Worm (Caenorhabditis elegans): Measurements from ENCODE around the gene zim-1.

Gene zim-1

DNA sequence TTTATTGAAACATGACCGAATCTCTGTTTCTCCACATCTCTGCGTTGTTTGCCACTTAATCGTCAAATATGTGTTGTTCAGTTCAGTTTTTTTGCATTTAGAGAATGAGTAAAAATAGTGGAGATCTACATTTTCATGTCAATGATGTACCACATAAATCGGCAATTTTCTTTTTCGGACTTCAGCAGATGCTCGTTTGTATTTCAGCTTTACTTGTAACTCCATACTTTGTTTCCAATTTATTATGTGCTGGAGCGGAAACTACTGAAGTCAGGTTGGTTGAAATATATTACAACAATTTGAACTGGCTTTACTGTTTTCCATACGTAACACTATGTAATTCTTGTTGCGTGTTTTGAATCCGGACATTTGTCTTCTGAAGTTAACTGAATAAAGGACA lies 16.2 kb upstream of the zim-1 start, which contains the start of gene T07G12.2:
T07G12.2 (plus strand) TSS at position 62 of the 400 bp plus-strand sequence.
- TF ChIP-seq B0310.2 (tag; optimal IDR thresholded peaks at IDR 0.05), result no peak
- TF ChIP-seq tbx-11 (GFP tag; IDR thresholded peaks at IDR 0.05), result no peak
- no peak for TF ChIP-seq hmbx-1 (tag; optimal IDR thresholded peaks at IDR 0.05)
- no peak for TF ChIP-seq hnd-1 (tag; optimal IDR thresholded peaks at IDR 0.05)

DNA sequence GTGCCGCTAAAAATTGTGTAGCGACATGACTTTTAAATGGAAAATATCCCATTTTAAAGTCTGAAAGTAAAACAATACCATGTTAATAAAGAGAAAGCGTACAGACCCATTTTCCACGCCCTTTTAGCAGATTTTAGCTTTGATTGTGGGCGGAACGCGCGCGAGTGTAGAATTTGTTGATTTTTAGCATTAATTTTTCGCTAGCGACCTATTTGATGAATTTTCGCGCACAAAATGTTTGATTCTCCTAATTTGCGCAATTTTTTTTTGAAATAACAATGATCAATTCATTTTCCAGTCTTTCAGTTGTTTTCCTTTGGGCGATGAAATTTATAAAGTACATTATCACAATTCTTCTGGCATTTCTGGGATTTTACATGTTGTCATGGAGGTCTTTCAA lies 13.2 kb upstream of the zim-1 start, which contains the start of gene T07G12.3:
T07G12.3 (plus strand) TSS at position 301 of the 400 bp plus-strand sequence.
- TF ChIP-seq B0310.2 (tag; optimal IDR thresholded peaks at IDR 0.05) (no peak), hnd-1 (tag; optimal IDR thresholded peaks at IDR 0.05) (no peak), tbx-11 (GFP tag; IDR thresholded peaks at IDR 0.05) (no peak), flt-1 (GFP tag; IDR thresholded peaks at IDR 0.05) (no peak), scrt-1 (GFP tag; IDR thresholded peaks at IDR 0.05) (no peak), tra-4 (tag; optimal IDR thresholded peaks at IDR 0.05) (no peak), sea-1 (GFP tag; conservative IDR thresholded peaks at IDR 0.05) (no peak), tbx-37 (GFP tag; conservative IDR thresholded peaks at IDR 0.05) (no peak), hmbx-1 (tag; optimal IDR thresholded peaks at IDR 0.05) (no peak)

DNA sequence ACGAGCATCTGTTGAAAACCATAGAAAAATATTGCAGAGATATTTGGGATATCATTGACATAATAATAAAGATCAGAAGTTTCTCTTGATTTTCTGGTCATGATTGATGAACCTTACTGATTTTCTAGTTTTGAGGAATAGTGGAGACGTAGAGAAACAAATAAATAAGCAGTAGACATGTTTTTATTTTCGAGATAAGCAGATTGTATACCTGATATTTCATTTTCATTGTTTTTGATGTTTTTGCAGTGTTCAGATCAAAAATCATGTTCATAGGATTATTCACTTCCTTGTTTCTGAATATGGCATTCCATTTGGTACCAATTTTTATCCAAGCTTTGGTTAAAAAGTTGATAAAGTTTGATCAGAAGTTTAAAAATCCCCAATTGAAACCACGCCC lies 8.3 kb upstream of the zim-1 start, which contains the start of gene T07G12.4:
T07G12.4 (minus strand) TSS at position 101 of the 400 bp plus-strand sequence.
- no peak for TF ChIP-seq sea-1 (GFP tag; conservative IDR thresholded peaks at IDR 0.05)
- no peak for TF ChIP-seq ama-1 (optimal IDR thresholded peaks at IDR 0.05)
- TF ChIP-seq flt-1 (GFP tag; IDR thresholded peaks at IDR 0.05), result no peak
- no peak for TF ChIP-seq hmbx-1 (tag; optimal IDR thresholded peaks at IDR 0.05)
- TF ChIP-seq scrt-1 (GFP tag; IDR thresholded peaks at IDR 0.05), result no peak
- TF ChIP-seq tbx-37 (GFP tag; conservative IDR thresholded peaks at IDR 0.05), result no peak
- no peak for TF ChIP-seq aly-1 (tag; optimal IDR thresholded peaks at IDR 0.05)
- no peak for TF ChIP-seq pes-1 (GFP tag; IDR thresholded peaks at IDR 0.05)
- TF ChIP-seq B0310.2 (tag; optimal IDR thresholded peaks at IDR 0.05), result no peak
- no peak for TF ChIP-seq hmg-4 (GFP tag; optimal IDR thresholded peaks at IDR 0.05)
- no peak for TF ChIP-seq ets-7 (tag; optimal IDR thresholded peaks at IDR 0.05)
- no peak for TF ChIP-seq F13C5.2 (tag; optimal IDR thresholded peaks at IDR 0.05)
- TF ChIP-seq ceh-13 (GFP tag; optimal IDR thresholded peaks at IDR 0.05), result no peak
- no peak for TF ChIP-seq tra-4 (tag; optimal IDR thresholded peaks at IDR 0.05)

- no peak for TF ChIP-seq hmg-4 (GFP tag; optimal IDR thresholded peaks at IDR 0.05)
- TF ChIP-seq hnd-1 (tag; optimal IDR thresholded peaks at IDR 0.05), result no peak
Observed at ce11 chrIV:10542283-10542682, 4.6 kb upstream of the zim-1 start.

DNA sequence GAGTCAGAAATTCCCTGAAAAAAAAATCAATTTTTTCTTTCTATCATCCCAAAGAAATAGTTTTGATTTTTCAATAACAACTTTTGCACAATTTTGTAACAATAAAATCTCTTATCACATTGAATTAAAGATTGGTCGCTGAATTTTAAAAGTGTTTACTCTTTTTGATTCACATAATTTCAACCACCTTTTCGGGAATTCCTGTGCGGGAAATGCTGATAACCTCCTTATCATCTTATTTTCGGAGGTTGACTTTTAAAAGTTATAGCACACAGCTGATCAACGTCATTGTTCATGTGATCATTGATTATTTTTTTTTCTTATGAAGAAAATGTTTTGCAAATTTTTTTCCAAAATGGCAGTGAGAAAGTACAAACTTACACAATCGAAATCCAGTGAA lies 3.5 kb upstream of the zim-1 start:
- no peak for TF ChIP-seq hmbx-1 (tag; optimal IDR thresholded peaks at IDR 0.05)
- TF ChIP-seq pes-1 (GFP tag; IDR thresholded peaks at IDR 0.05), result no peak
- TF ChIP-seq sea-1 (GFP tag; conservative IDR thresholded peaks at IDR 0.05), result no peak
- TF ChIP-seq tbx-11 (GFP tag; IDR thresholded peaks at IDR 0.05), result no peak
- no peak for TF ChIP-seq scrt-1 (GFP tag; IDR thresholded peaks at IDR 0.05)
- TF ChIP-seq hmg-4 (GFP tag; optimal IDR thresholded peaks at IDR 0.05), result no peak
- TF ChIP-seq tra-4 (tag; optimal IDR thresholded peaks at IDR 0.05), result no peak
- no peak for TF ChIP-seq aly-1 (tag; optimal IDR thresholded peaks at IDR 0.05)
- no peak for TF ChIP-seq ceh-13 (GFP tag; optimal IDR thresholded peaks at IDR 0.05)
- TF ChIP-seq hnd-1 (tag; optimal IDR thresholded peaks at IDR 0.05), result no peak
- TF ChIP-seq ets-7 (tag; optimal IDR thresholded peaks at IDR 0.05), result no peak
- no peak for TF ChIP-seq tbx-37 (GFP tag; conservative IDR thresholded peaks at IDR 0.05)
- TF ChIP-seq ceh-36 (tag; optimal IDR thresholded peaks at IDR 0.05), result no peak
- no peak for TF ChIP-seq ama-1 (optimal IDR thresholded peaks at IDR 0.05)
- TF ChIP-seq F13C5.2 (tag; optimal IDR thresholded peaks at IDR 0.05), result no peak
- TF ChIP-seq B0310.2 (tag; optimal IDR thresholded peaks at IDR 0.05), result no peak
- TF ChIP-seq flt-1 (GFP tag; IDR thresholded peaks at IDR 0.05), result no peak

DNA sequence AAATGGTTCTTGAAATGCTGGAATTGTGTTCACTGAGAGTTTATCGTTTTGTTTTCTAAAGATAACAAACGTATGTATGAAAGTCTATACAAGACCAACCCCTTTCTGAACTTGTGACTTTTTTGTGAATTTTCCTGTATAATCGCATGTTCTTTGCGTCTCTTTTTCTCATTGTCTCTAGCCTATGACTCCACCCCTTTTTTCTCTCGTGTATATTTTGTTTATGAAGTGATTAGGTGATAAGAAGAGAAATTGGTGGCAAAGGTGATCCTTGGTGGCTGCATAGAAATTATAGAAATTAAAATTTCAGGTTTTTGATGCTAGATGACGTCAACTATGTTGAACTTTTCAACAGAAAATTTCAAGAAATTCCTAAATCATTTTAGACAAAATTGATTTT lies 1.8 kb upstream of the zim-1 start, which contains the start of gene T07G12.5:
T07G12.5 (minus strand) TSS at position 101 of the 400 bp plus-strand sequence.
- TF ChIP-seq scrt-1 (GFP tag; IDR thresholded peaks at IDR 0.05) (no peak), ama-1 (optimal IDR thresholded peaks at IDR 0.05) (no peak), ceh-13 (GFP tag; optimal IDR thresholded peaks at IDR 0.05) (no peak), ceh-36 (tag; optimal IDR thresholded peaks at IDR 0.05) (no peak), tbx-37 (GFP tag; conservative IDR thresholded peaks at IDR 0.05) (no peak), sea-1 (GFP tag; conservative IDR thresholded peaks at IDR 0.05) (no peak), pes-1 (GFP tag; IDR thresholded peaks at IDR 0.05) (no peak), tbx-11 (GFP tag; IDR thresholded peaks at IDR 0.05) (no peak), hnd-1 (tag; optimal IDR thresholded peaks at IDR 0.05) (no peak), hmg-4 (GFP tag; optimal IDR thresholded peaks at IDR 0.05) (no peak), hmbx-1 (tag; optimal IDR thresholded peaks at IDR 0.05) (no peak), flt-1 (GFP tag; IDR thresholded peaks at IDR 0.05) (no peak), B0310.2 (tag; optimal IDR thresholded peaks at IDR 0.05) (no peak), aly-1 (tag; optimal IDR thresholded peaks at IDR 0.05) (no peak), ets-7 (tag; optimal IDR thresholded peaks at IDR 0.05) (no peak), tra-4 (tag; optimal IDR thresholded peaks at IDR 0.05) (no peak), F13C5.2 (tag; optimal IDR thresholded peaks at IDR 0.05) (no peak)

DNA sequence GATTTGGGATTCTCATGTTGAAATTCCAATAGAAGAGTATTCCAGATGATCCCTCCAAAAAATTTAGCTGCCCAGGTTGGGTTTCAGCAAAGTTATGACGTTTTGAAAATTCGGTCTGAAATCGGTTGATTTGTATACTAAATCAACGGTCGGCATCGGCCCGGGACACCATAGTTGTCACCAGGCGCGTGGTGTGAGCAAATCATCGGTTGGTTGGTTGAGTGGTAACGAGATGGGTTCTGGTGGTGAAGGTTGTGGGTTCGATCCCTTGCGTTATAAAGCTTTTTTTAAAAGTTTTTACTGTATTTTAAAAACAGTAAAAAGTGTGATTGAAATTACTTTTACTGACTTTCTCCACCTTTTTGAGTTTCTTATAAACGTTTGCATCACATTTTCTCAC lies 1.7 kb downstream of the zim-1 start:
- 0 out of 2 replicates have a peak, but pooled peaks have one; percentile 10 for TF ChIP-seq tbx-37 (GFP tag; conservative IDR thresholded peaks at IDR 0.05)
- 0 out of 2 replicates have a peak, but pooled peaks have one; percentile 33 for TF ChIP-seq tbx-11 (GFP tag; IDR thresholded peaks at IDR 0.05)
- peak; percentile 70 for TF ChIP-seq flt-1 (GFP tag; IDR thresholded peaks at IDR 0.05)

- TF ChIP-seq tra-4 (tag; optimal IDR thresholded peaks at IDR 0.05) (no peak), B0310.2 (tag; optimal IDR thresholded peaks at IDR 0.05) (no peak), scrt-1 (GFP tag; IDR thresholded peaks at IDR 0.05) (no peak), ceh-13 (GFP tag; optimal IDR thresholded peaks at IDR 0.05) (no peak), aly-1 (tag; optimal IDR thresholded peaks at IDR 0.05) (no peak), F13C5.2 (tag; optimal IDR thresholded peaks at IDR 0.05) (no peak), ama-1 (optimal IDR thresholded peaks at IDR 0.05) (no peak)
Observed at ce11 chrIV:10554947-10555346, 8.1 kb downstream of the zim-1 start, which contains the start of gene zim-2. Gene zim-2 (plus strand): TSS chrIV:10555247.

Data from whole organism, early embryonic.